Worm (Caenorhabditis elegans) whole organism, L1 larva: Measurements from ENCODE around the gene ifet-1.

ENCODE experiments used
- C04F5.9 ChIP-seq: sonication (generic microtip); optimal IDR thresholded peaks from 2 replicates; lab custom pipeline; 2016; ENCODE audit warnings: missing genetic modification characterization, missing compliant biosample characterization
- C34B4.2 ChIP-seq: sonication (generic microtip); optimal IDR thresholded peaks from 2 replicates; lab custom pipeline; 2017; ENCODE audit warnings: mild to moderate bottlenecking, missing genetic modification characterization, missing compliant biosample characterization
- alr-1 ChIP-seq: fragments of 200-800 bp; sonication (Bioruptor generic); optimal IDR thresholded peaks from 2 replicates; lab custom pipeline; 2018; ENCODE audit warnings: borderline replicate concordance, mild to moderate bottlenecking, missing genetic modification characterization, missing compliant biosample characterization
- aly-2 ChIP-seq: fragments of 150-350 bp; optimal IDR thresholded peaks from 2 replicates; lab custom pipeline; 2014; ENCODE audit warnings: missing biosample characterization, missing genetic modification characterization
- ceh-63 ChIP-seq: fragments of 200-800 bp; sonication (Bioruptor generic); optimal IDR thresholded peaks from 2 replicates; lab custom pipeline; 2018; ENCODE audit warnings: mild to moderate bottlenecking, missing genetic modification characterization, missing compliant biosample characterization
- ceh-8 ChIP-seq: fragments of 200-800 bp; sonication (Bioruptor generic); optimal IDR thresholded peaks from 2 replicates; lab custom pipeline; 2018; ENCODE audit warnings: mild to moderate bottlenecking, missing genetic modification characterization, moderate library complexity, missing compliant biosample characterization
- efl-1 ChIP-seq, 4 experiments: fragments of 150-350 bp; optimal IDR thresholded peaks in 3 of 4; peaks in 1 of 4; 1 replicate in 1 of 4; 2 replicates in 3 of 4; lab custom pipeline; 2014; ENCODE audit warnings: missing biosample characterization in 2 of 4, missing genetic modification characterization in 2 of 4, missing genetic modification reagents in 2 of 4
- elt-3 ChIP-seq, 6 experiments: fragments of 150-350 bp in 1 of 6; sonication (generic microtip); optimal IDR thresholded peaks; 2 replicates each; lab custom pipeline; 2017 to 2018; ENCODE audit warnings: missing biosample characterization in 6 of 6, missing genetic modification characterization in 6 of 6, inconsistent platforms in 1 of 6
- fkh-8 ChIP-seq: sonication (generic microtip); optimal IDR thresholded peaks from 2 replicates; lab custom pipeline; 2016; ENCODE audit warnings: mild to moderate bottlenecking, missing genetic modification characterization, missing compliant biosample characterization
- fos-1 ChIP-seq: fragments of 150-350 bp; optimal IDR thresholded peaks from 2 replicates; lab custom pipeline; 2014; ENCODE audit warnings: missing biosample characterization, missing genetic modification characterization
- isw-1 ChIP-seq: fragments of 200-800 bp; sonication (Bioruptor generic); IDR thresholded peaks from 2 replicates; pipeline ENCODE4 v1.3.6; 2022; ENCODE audit warnings: missing genetic modification characterization, missing compliant biosample characterization
- jun-1 ChIP-seq: fragments of 150-350 bp; optimal IDR thresholded peaks from 2 replicates; lab custom pipeline; 2014; ENCODE audit warnings: missing biosample characterization, missing genetic modification reagents, missing genetic modification characterization
- lin-13 ChIP-seq: fragments of 150-350 bp; optimal IDR thresholded peaks from 2 replicates; lab custom pipeline; 2014; ENCODE audit warnings: missing biosample characterization, missing genetic modification reagents, missing genetic modification characterization
- lin-14 ChIP-seq: fragments of 200-800 bp; sonication (Bioruptor generic); optimal IDR thresholded peaks from 2 replicates; lab custom pipeline; 2018; ENCODE audit warnings: mild to moderate bottlenecking, missing genetic modification characterization, moderate library complexity, missing compliant biosample characterization
- lin-35 ChIP-seq, 2 experiments: fragments of 150-350 bp; optimal IDR thresholded peaks; 2 replicates each; lab custom pipeline; 2014; ENCODE audit warnings: missing biosample characterization in 2 of 2, missing genetic modification characterization in 2 of 2, missing genetic modification reagents in 2 of 2
- lir-3 ChIP-seq: sonication (generic microtip); optimal IDR thresholded peaks from 2 replicates; lab custom pipeline; 2016; ENCODE audit warnings: mild to moderate bottlenecking, missing genetic modification characterization, moderate library complexity, missing compliant biosample characterization; ENCODE audit not compliant: poor library complexity
- mdl-1 ChIP-seq, 2 experiments: fragments of 150-350 bp; optimal IDR thresholded peaks; 2 replicates each; lab custom pipeline; 2014 to 2017; ENCODE audit warnings: missing biosample characterization in 2 of 2, missing genetic modification characterization in 2 of 2, inconsistent platforms in 1 of 2
- nhr-12 ChIP-seq: sonication (generic microtip); optimal IDR thresholded peaks from 2 replicates; lab custom pipeline; 2017; ENCODE audit warnings: missing biosample characterization, missing genetic modification characterization
- nhr-237 ChIP-seq: fragments of 150-350 bp; optimal IDR thresholded peaks from 2 replicates; lab custom pipeline; 2014; ENCODE audit warnings: missing biosample characterization, missing genetic modification characterization
- nhr-28 ChIP-seq: fragments of 150-350 bp; optimal IDR thresholded peaks from 2 replicates; lab custom pipeline; 2014; ENCODE audit warnings: missing biosample characterization, missing genetic modification characterization
- nhr-71 ChIP-seq: sonication (generic microtip); optimal IDR thresholded peaks from 2 replicates; lab custom pipeline; 2016; ENCODE audit warnings: mild to moderate bottlenecking, missing genetic modification characterization, moderate library complexity, missing compliant biosample characterization
- nhr-76 ChIP-seq: sonication (generic microtip); optimal IDR thresholded peaks from 2 replicates; lab custom pipeline; 2017; ENCODE audit warnings: missing biosample characterization, missing genetic modification characterization
- nhr-77 ChIP-seq: fragments of 150-350 bp; optimal IDR thresholded peaks from 2 replicates; lab custom pipeline; 2014; ENCODE audit warnings: missing biosample characterization, missing genetic modification characterization
- nhr-84 ChIP-seq: sonication (generic microtip); optimal IDR thresholded peaks from 2 replicates; lab custom pipeline; 2017; ENCODE audit warnings: missing biosample characterization, missing genetic modification characterization
- pqm-1 ChIP-seq: sonication (generic microtip); optimal IDR thresholded peaks from 3 replicates; lab custom pipeline; 2017; ENCODE audit warnings: missing biosample characterization, missing genetic modification characterization
- rnt-1 ChIP-seq: sonication (generic microtip); optimal IDR thresholded peaks from 2 replicates; lab custom pipeline; 2016; ENCODE audit warnings: mild to moderate bottlenecking, missing genetic modification characterization, moderate library complexity, missing compliant biosample characterization
- snpc-4 ChIP-seq: fragments of 150-350 bp; optimal IDR thresholded peaks from 2 replicates; lab custom pipeline; 2014; ENCODE audit warnings: missing biosample characterization, missing genetic modification characterization
- sptf-1 ChIP-seq: fragments of 150-350 bp; optimal IDR thresholded peaks from 2 replicates; lab custom pipeline; 2014; ENCODE audit warnings: missing biosample characterization, missing genetic modification characterization
- tbx-2 ChIP-seq: sonication (generic microtip); optimal IDR thresholded peaks from 2 replicates; lab custom pipeline; 2016; ENCODE audit warnings: missing genetic modification characterization, missing compliant biosample characterization
- tlp-1 ChIP-seq: fragments of 150-350 bp; optimal IDR thresholded peaks from 2 replicates; lab custom pipeline; 2014; ENCODE audit warnings: missing biosample characterization, missing genetic modification characterization
- unc-62 ChIP-seq: fragments of 150-350 bp; optimal IDR thresholded peaks from 2 replicates; lab custom pipeline; 2014; ENCODE audit warnings: missing biosample characterization, missing genetic modification reagents, missing genetic modification characterization
- unc-98 ChIP-seq: fragments of 200-800 bp; sonication (Bioruptor generic); IDR thresholded peaks from 2 replicates; pipeline ENCODE4 v1.3.6; 2022; ENCODE audit warnings: missing genetic modification characterization, missing compliant biosample characterization
- vab-15 ChIP-seq: sonication (generic microtip); optimal IDR thresholded peaks from 2 replicates; lab custom pipeline; 2017; ENCODE audit warnings: missing genotype, mild to moderate bottlenecking, missing genetic modification characterization, missing compliant biosample characterization
- ztf-11 ChIP-seq, 2 experiments: sonication (generic microtip); optimal IDR thresholded peaks; 2 replicates each; lab custom pipeline; 2016 to 2017; ENCODE audit warnings: missing genetic modification characterization in 2 of 2, missing biosample characterization in 1 of 2, missing compliant biosample characterization in 1 of 2

The ifet-1 gene

ce11 chrIII:4444492-4444891 is 30.5 kb downstream of the ifet-1 start:
- TF ChIP-seq ztf-11 (tag; optimal IDR thresholded peaks at IDR 0.05; lab: Kevin White, UChicago): no peak
- no peak for TF ChIP-seq efl-1 (optimal IDR thresholded peaks at IDR 0.05; lab: Kevin White, UChicago)
- peak in 1 of 2 experiments; percentile 43 for TF ChIP-seq efl-1 (GFP tag; optimal IDR thresholded peaks at IDR 0.05 in 1 of 2; lab: Kevin White, UChicago)

- no peak for TF ChIP-seq vab-15
- TF ChIP-seq efl-1 (optimal IDR thresholded peaks at IDR 0.05; lab: Kevin White, UChicago): no peak
- peak in 1 of 2 experiments; percentile 76 for TF ChIP-seq efl-1 (GFP tag; optimal IDR thresholded peaks at IDR 0.05 in 1 of 2; lab: Kevin White, UChicago)
- TF ChIP-seq fkh-8 (tag; lab: Kevin White, UChicago): no peak
- no peak for TF ChIP-seq lin-14 (GFP tag; lab: Kevin White, UChicago)
- no peak for TF ChIP-seq tbx-2 (tag; lab: Kevin White, UChicago)
Observed at ce11 chrIII:4441781-4442180, 33.2 kb downstream of the ifet-1 start, which contains the start of gene nex-3. TSS of gene nex-3 (plus strand) at chrIII:4442081.

ce11 chrIII:4439493-4439983 is 35.4 kb downstream of the ifet-1 start, which contains the start of gene C28A5.2:
TSS of gene C28A5.2 (minus strand) at chrIII:4439543.
- no peak for TF ChIP-seq nhr-84 (tag; lab: Kevin White, UChicago)
- no peak for TF ChIP-seq aly-2 (tag; lab: Kevin White, UChicago)
- no peak for TF ChIP-seq unc-62 (GFP tag; lab: Kevin White, UChicago)
- no peak for TF ChIP-seq efl-1 (optimal IDR thresholded peaks at IDR 0.05; lab: Kevin White, UChicago)
- TF ChIP-seq efl-1 (GFP tag; optimal IDR thresholded peaks at IDR 0.05 in 1 of 2; lab: Kevin White, UChicago): peak in 1 of 2 experiments; percentile 29

- no peak for TF ChIP-seq C04F5.9 (tag; lab: Kevin White, UChicago)
- TF ChIP-seq efl-1 (optimal IDR thresholded peaks at IDR 0.05; lab: Kevin White, UChicago): no peak
- peak in 1 of 2 experiments; percentile 59 for TF ChIP-seq efl-1 (GFP tag; optimal IDR thresholded peaks at IDR 0.05 in 1 of 2; lab: Kevin White, UChicago)
Observed at ce11 chrIII:4435262-4435661, 39.7 kb downstream of the ifet-1 start.

ce11 chrIII:4434294-4434781 is 40.6 kb downstream of the ifet-1 start, which contains the start of gene C28A5.1:
TSS of gene C28A5.1 (minus strand) at chrIII:4434344.
- no peak for TF ChIP-seq lin-13 (GFP tag; lab: Kevin White, UChicago)
- TF ChIP-seq ceh-63 (GFP tag; lab: Kevin White, UChicago): peak; percentile 27

- no peak for TF ChIP-seq tlp-1 (tag; lab: Kevin White, UChicago)
- no peak for TF ChIP-seq isw-1
- no peak for TF ChIP-seq alr-1
- TF ChIP-seq unc-62 (GFP tag; lab: Kevin White, UChicago): no peak
- TF ChIP-seq nhr-12 (tag; lab: Kevin White, UChicago): no peak
- no peak for TF ChIP-seq elt-3 (tag; optimal IDR thresholded peaks at IDR 0.05; lab: Kevin White, UChicago)
- TF ChIP-seq fkh-8 (tag; lab: Kevin White, UChicago): no peak
- no peak for TF ChIP-seq tbx-2 (tag; lab: Kevin White, UChicago)
- TF ChIP-seq fos-1 (tag; lab: Kevin White, UChicago): no peak
- no peak for TF ChIP-seq unc-98
- no peak for TF ChIP-seq lir-3
- no peak for TF ChIP-seq nhr-71
- TF ChIP-seq nhr-237 (tag; lab: Kevin White, UChicago): no peak
- TF ChIP-seq nhr-84 (tag; lab: Kevin White, UChicago): no peak
- no peak for TF ChIP-seq nhr-77 (tag; lab: Kevin White, UChicago)
- no peak for TF ChIP-seq jun-1 (tag; lab: Kevin White, UChicago)
- no peak for TF ChIP-seq nhr-76 (tag; lab: Kevin White, UChicago)
- TF ChIP-seq ceh-8 (GFP tag; lab: Kevin White, UChicago): no peak
Observed at ce11 chrIII:4429402-4429801, 45.5 kb downstream of the ifet-1 start, which contains the start of gene C28A5.6. TSS of gene C28A5.6 (minus strand) at chrIII:4429502.

- no peak for TF ChIP-seq vab-15
- TF ChIP-seq lin-35 (GFP tag; optimal IDR thresholded peaks at IDR 0.05; lab: Kevin White, UChicago): peak in 1 of 2 experiments; percentile 13
- no peak for TF ChIP-seq nhr-28
- no peak for TF ChIP-seq sptf-1 (tag; lab: Kevin White, UChicago)
- no peak for TF ChIP-seq nhr-77 (tag; lab: Kevin White, UChicago)
- peak; percentile 22 for TF ChIP-seq snpc-4
- TF ChIP-seq C34B4.2 (tag; lab: Kevin White, UChicago): no peak
- no peak for TF ChIP-seq mdl-1 (tag; optimal IDR thresholded peaks at IDR 0.05; lab: Kevin White, UChicago)
- TF ChIP-seq efl-1 (optimal IDR thresholded peaks at IDR 0.05; lab: Kevin White, UChicago): peak in 1 of 2 experiments; percentile 10
- TF ChIP-seq efl-1 (GFP tag; optimal IDR thresholded peaks at IDR 0.05 in 1 of 2; lab: Kevin White, UChicago): peak in 1 of 2 experiments; percentile 63
- no peak for TF ChIP-seq elt-3 (tag; optimal IDR thresholded peaks at IDR 0.05; lab: Kevin White, UChicago)
- peak; percentile 28 for TF ChIP-seq rnt-1 (tag; lab: Kevin White, UChicago)
- TF ChIP-seq pqm-1 (tag; lab: Kevin White, UChicago): no peak
- TF ChIP-seq, all 84 proteins: peak for 4
Observed at ce11 chrIII:4428797-4429196, 46.2 kb downstream of the ifet-1 start.
